Worm (Caenorhabditis elegans) whole organism, L2 larva: ENCODE results near the gene W03B1.5.
A peak's percentile ranks its signal among the peaks of the same experiment; 100 is the strongest.

Experiments
- C34F6.9 ChIP-seq: fragments of 150-350 bp; optimal IDR thresholded peaks from 2 replicates; lab custom pipeline; 2014; ENCODE audit warnings: missing biosample characterization, missing genetic modification characterization
- F13H6.1 ChIP-seq: sonication (generic microtip); optimal IDR thresholded peaks from 2 replicates; lab custom pipeline; 2016; ENCODE audit warnings: missing genetic modification characterization, missing compliant biosample characterization
- Y55F3AM.14 ChIP-seq: fragments of 200-800 bp; sonication (Bioruptor generic); optimal IDR thresholded peaks from 2 replicates; lab custom pipeline; 2018; ENCODE audit warnings: mild to moderate bottlenecking, missing genetic modification characterization, missing compliant biosample characterization
- ZK546.5 ChIP-seq: sonication (generic microtip); optimal IDR thresholded peaks from 2 replicates; lab custom pipeline; 2017; ENCODE audit warnings: missing biosample characterization, missing genetic modification characterization
- alr-1 ChIP-seq: fragments of 150-350 bp; optimal IDR thresholded peaks from 2 replicates; lab custom pipeline; 2014; ENCODE audit warnings: missing biosample characterization, missing genetic modification characterization
- aly-2 ChIP-seq: fragments of 150-350 bp; optimal IDR thresholded peaks from 2 replicates; lab custom pipeline; 2014; ENCODE audit warnings: missing biosample characterization, missing genetic modification characterization
- ama-1 ChIP-seq: fragments of 150-350 bp; optimal IDR thresholded peaks from 2 replicates; lab custom pipeline; 2018; ENCODE audit warnings: inconsistent platforms
- ceh-16 ChIP-seq: fragments of 150-350 bp; optimal IDR thresholded peaks from 2 replicates; lab custom pipeline; 2014; ENCODE audit warnings: missing biosample characterization, missing genetic modification characterization
- ceh-82 ChIP-seq: fragments of 150-350 bp; optimal IDR thresholded peaks from 2 replicates; lab custom pipeline; 2014; ENCODE audit warnings: missing biosample characterization, missing genetic modification characterization
- dmd-4 ChIP-seq: sonication (generic microtip); optimal IDR thresholded peaks from 2 replicates; lab custom pipeline; 2017; ENCODE audit warnings: missing biosample characterization, missing genetic modification characterization
- egl-27 ChIP-seq: sonication (generic microtip); optimal IDR thresholded peaks from 3 replicates; lab custom pipeline; 2017; ENCODE audit warnings: missing biosample characterization, missing genetic modification reagents, missing genetic modification characterization
- elt-1 ChIP-seq: fragments of 150-350 bp; optimal IDR thresholded peaks from 2 replicates; lab custom pipeline; 2014; ENCODE audit warnings: missing biosample characterization, missing genetic modification characterization
- elt-3 ChIP-seq: sonication (generic microtip); optimal IDR thresholded peaks from 2 replicates; lab custom pipeline; 2017; ENCODE audit warnings: missing biosample characterization, missing genetic modification characterization
- fos-1 ChIP-seq: fragments of 150-350 bp; optimal IDR thresholded peaks from 2 replicates; lab custom pipeline; 2014; ENCODE audit warnings: missing biosample characterization, missing genetic modification characterization
- gmeb-1 ChIP-seq: fragments of 150-350 bp; optimal IDR thresholded peaks from 2 replicates; lab custom pipeline; 2014; ENCODE audit warnings: missing biosample characterization, missing genetic modification characterization
- lin-11 ChIP-seq: fragments of 150-350 bp; sonication (generic microtip); optimal IDR thresholded peaks from 2 replicates; lab custom pipeline; 2014; ENCODE audit warnings: missing biosample characterization, missing genetic modification characterization, inconsistent platforms, mixed read lengths
- lin-13 ChIP-seq: fragments of 150-350 bp; optimal IDR thresholded peaks from 2 replicates; lab custom pipeline; 2014; ENCODE audit warnings: missing biosample characterization, missing genetic modification reagents, missing genetic modification characterization
- lin-39 ChIP-seq: fragments of 150-350 bp; optimal IDR thresholded peaks from 2 replicates; lab custom pipeline; 2014; ENCODE audit warnings: missing biosample characterization, missing genetic modification reagents, missing genetic modification characterization
- lsy-2 ChIP-seq, 2 experiments: fragments of 150-350 bp in 1 of 2; sonication (generic microtip) in 1 of 2; optimal IDR thresholded peaks; 2 replicates each; lab custom pipeline; 2014 to 2017; ENCODE audit warnings: missing biosample characterization in 2 of 2, missing genetic modification characterization in 2 of 2
- mab-5 ChIP-seq: fragments of 150-350 bp; optimal IDR thresholded peaks from 2 replicates; lab custom pipeline; 2014; ENCODE audit warnings: missing biosample characterization, missing genetic modification characterization
- mbf-1 ChIP-seq: sonication (generic microtip); optimal IDR thresholded peaks from 2 replicates; lab custom pipeline; 2017; ENCODE audit warnings: missing biosample characterization, missing genetic modification characterization
- mdl-1 ChIP-seq, 2 experiments: fragments of 150-350 bp in 1 of 2; sonication (generic microtip) in 1 of 2; optimal IDR thresholded peaks; 2 replicates each; lab custom pipeline; 2017; ENCODE audit warnings: missing biosample characterization in 2 of 2, missing genetic modification characterization in 2 of 2
- nhr-10 ChIP-seq: sonication (generic microtip); optimal IDR thresholded peaks from 2 replicates; lab custom pipeline; 2017; ENCODE audit warnings: missing biosample characterization, missing genetic modification characterization
- nhr-11 ChIP-seq: fragments of 150-350 bp; optimal IDR thresholded peaks from 2 replicates; lab custom pipeline; 2014; ENCODE audit warnings: missing biosample characterization, missing genetic modification characterization
- nhr-129 ChIP-seq: fragments of 150-350 bp; optimal IDR thresholded peaks from 2 replicates; lab custom pipeline; 2014; ENCODE audit warnings: missing biosample characterization, missing genetic modification characterization
- nhr-21 ChIP-seq: fragments of 150-350 bp; optimal IDR thresholded peaks from 2 replicates; lab custom pipeline; 2014; ENCODE audit warnings: missing biosample characterization, missing genetic modification characterization
- nhr-23 ChIP-seq: fragments of 150-350 bp; optimal IDR thresholded peaks from 2 replicates; lab custom pipeline; 2014; ENCODE audit warnings: missing biosample characterization, missing genetic modification reagents, missing genetic modification characterization
- nhr-237 ChIP-seq: fragments of 150-350 bp; optimal IDR thresholded peaks from 2 replicates; lab custom pipeline; 2014; ENCODE audit warnings: missing biosample characterization, missing genetic modification characterization
- nhr-25 ChIP-seq: fragments of 150-350 bp; sonication (generic microtip); optimal IDR thresholded peaks from 3 replicates; lab custom pipeline; 2014; ENCODE audit warnings: missing biosample characterization, missing genetic modification characterization
- nhr-6 ChIP-seq: fragments of 150-350 bp; optimal IDR thresholded peaks from 2 replicates; lab custom pipeline; 2014; ENCODE audit warnings: missing biosample characterization, missing genetic modification characterization
- nhr-77 ChIP-seq: fragments of 150-350 bp; optimal IDR thresholded peaks from 2 replicates; lab custom pipeline; 2014; ENCODE audit warnings: missing biosample characterization, missing genetic modification characterization
- peb-1 ChIP-seq: fragments of 150-350 bp; optimal IDR thresholded peaks from 2 replicates; lab custom pipeline; 2014; ENCODE audit warnings: missing biosample characterization, missing genetic modification characterization
- skn-1 ChIP-seq: sonication (generic microtip); optimal IDR thresholded peaks from 2 replicates; lab custom pipeline; 2017; ENCODE audit warnings: missing biosample characterization, missing genetic modification characterization
- sma-9 ChIP-seq, 2 experiments: fragments of 150-350 bp in 1 of 2; sonication (generic microtip) in 1 of 2; optimal IDR thresholded peaks; 2 replicates each; lab custom pipeline; 2014 to 2016; ENCODE audit warnings: missing genetic modification characterization in 2 of 2, mild to moderate bottlenecking in 1 of 2, missing biosample characterization in 1 of 2, missing compliant biosample characterization in 1 of 2, missing genetic modification reagents in 1 of 2, moderate library complexity in 1 of 2
- snpc-4 ChIP-seq: fragments of 150-350 bp; optimal IDR thresholded peaks from 2 replicates; lab custom pipeline; 2014; ENCODE audit warnings: missing biosample characterization, missing genetic modification characterization
- unc-39 ChIP-seq: fragments of 150-350 bp; optimal IDR thresholded peaks from 2 replicates; lab custom pipeline; 2014; ENCODE audit warnings: missing biosample characterization, missing genetic modification characterization
- zag-1 ChIP-seq: fragments of 150-350 bp; optimal IDR thresholded peaks from 2 replicates; lab custom pipeline; 2014; ENCODE audit warnings: missing biosample characterization, missing genetic modification characterization
- ztf-1 ChIP-seq: fragments of 200-800 bp; sonication (Bioruptor generic); conservative IDR thresholded peaks from 2 replicates; pipeline ENCODE4 v1.3.6; 2022; ENCODE audit warnings: missing genetic modification characterization, missing compliant biosample characterization
- ztf-11 ChIP-seq: sonication (generic microtip); optimal IDR thresholded peaks from 2 replicates; lab custom pipeline; 2017; ENCODE audit warnings: missing biosample characterization, missing genetic modification characterization

The W03B1.5 gene

DNA sequence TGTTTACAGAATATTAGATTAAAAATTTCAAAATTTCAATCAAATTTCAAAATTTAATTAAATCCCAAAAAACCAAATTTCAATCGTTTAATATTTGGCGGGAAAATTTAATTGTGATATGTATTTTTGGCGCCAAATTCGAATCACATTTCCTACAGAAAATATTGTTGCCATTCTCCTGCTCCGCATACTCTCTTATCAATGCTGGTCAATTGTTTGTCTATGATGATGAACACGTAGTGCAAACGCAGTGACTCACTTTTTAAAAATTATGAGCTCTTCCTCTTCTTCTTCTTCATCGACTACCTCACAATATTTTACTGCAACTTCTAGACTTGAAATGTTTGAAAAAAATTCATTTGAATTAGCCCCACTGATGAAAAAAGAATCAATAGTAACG, 21.8 kb upstream of the W03B1.5 start, which contains the start of gene trpl-2:
Gene trpl-2, plus strand, starts transcription at position 210 of the 400 bp plus-strand sequence.
- TF ChIP-seq fos-1, result peak; percentile 75
- TF ChIP-seq zag-1 (tag; lab: Kevin White, UChicago), result no peak
- TF ChIP-seq mbf-1 (tag; lab: Kevin White, UChicago), result no peak

ce11 chrIV:4336139-4336851, 12.0 kb upstream of the W03B1.5 start, which contains the start of the genes W03B1.3 and oac-51:
Gene W03B1.3, minus strand, starts transcription at chrIV:4336239.
Gene oac-51, plus strand, starts transcription at chrIV:4336801.
- no peak for TF ChIP-seq elt-1 (tag; lab: Kevin White, UChicago)
- no peak for TF ChIP-seq Y55F3AM.14 (GFP tag; lab: Kevin White, UChicago)
- no peak for TF ChIP-seq nhr-23 (tag; lab: Kevin White, UChicago)
- TF ChIP-seq C34F6.9 (tag; lab: Kevin White, UChicago), result no peak
- no peak for TF ChIP-seq nhr-21 (tag; lab: Kevin White, UChicago)
- no peak for TF ChIP-seq lin-39 (tag; lab: Kevin White, UChicago)
- TF ChIP-seq peb-1 (tag; lab: Kevin White, UChicago), result no peak
- no peak for TF ChIP-seq nhr-237 (tag; lab: Kevin White, UChicago)
- TF ChIP-seq lin-13 (GFP tag; lab: Kevin White, UChicago), result no peak
- no peak for TF ChIP-seq gmeb-1 (tag; lab: Kevin White, UChicago)
- TF ChIP-seq nhr-11 (tag; lab: Kevin White, UChicago), result no peak

DNA sequence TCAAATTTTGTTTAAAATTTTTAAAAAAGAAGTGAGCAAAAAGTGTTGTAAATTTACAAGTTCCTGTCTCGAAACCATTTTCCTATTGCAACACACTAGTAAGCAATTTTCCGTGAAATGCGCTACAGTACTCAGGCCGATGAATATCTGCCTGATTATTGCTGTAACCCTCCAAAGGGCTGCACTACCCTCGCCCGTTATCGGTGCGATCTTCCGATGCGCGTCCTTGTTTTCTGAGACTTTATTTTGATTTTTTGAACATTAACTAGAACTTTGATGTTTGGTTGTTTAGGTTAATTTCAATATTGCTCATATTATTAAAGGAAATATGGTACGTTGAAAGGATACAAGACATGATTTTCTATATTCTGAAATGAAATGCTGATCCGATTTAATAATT, 10.0 kb upstream of the W03B1.5 start:
- no peak for TF ChIP-seq ama-1 (lab: Kevin White, UChicago)
- TF ChIP-seq egl-27 (tag; lab: Kevin White, UChicago), result no peak
- TF ChIP-seq unc-39 (tag; lab: Kevin White, UChicago), result no peak
- TF ChIP-seq snpc-4 (tag; lab: Kevin White, UChicago), result no peak
- TF ChIP-seq ceh-16 (tag; lab: Kevin White, UChicago), result peak; percentile 23
- peak; percentile 76 for TF ChIP-seq elt-1 (tag; lab: Kevin White, UChicago)
- TF ChIP-seq skn-1 (tag; lab: Kevin White, UChicago), result no peak
- peak; percentile 62 for TF ChIP-seq sma-9 (GFP tag; optimal IDR thresholded peaks at IDR 0.05; lab: Kevin White, UChicago)
- TF ChIP-seq sma-9 (tag; optimal IDR thresholded peaks at IDR 0.05; lab: Kevin White, UChicago), result no peak
- TF ChIP-seq nhr-23 (tag; lab: Kevin White, UChicago), result peak; percentile 55

DNA sequence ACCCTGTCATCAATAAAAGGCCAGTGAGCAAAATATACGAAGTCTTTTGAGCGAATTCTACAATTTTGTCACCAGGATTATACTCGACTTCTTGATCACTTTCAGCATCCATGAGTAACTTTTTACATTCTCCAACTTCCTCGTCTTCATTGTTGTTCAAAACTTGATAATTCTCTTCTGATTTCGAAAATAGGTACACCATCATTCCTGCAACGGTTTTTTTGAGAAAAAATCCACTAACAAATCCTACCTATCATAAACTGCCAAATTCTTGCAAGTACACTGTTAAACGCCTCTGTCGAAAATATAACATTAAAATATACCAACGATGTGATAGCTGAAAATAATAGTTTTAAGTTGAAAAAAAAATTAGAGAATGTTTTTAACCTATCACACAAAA, 3.4 kb upstream of the W03B1.5 start:
- TF ChIP-seq nhr-77, result no peak
- TF ChIP-seq nhr-21 (tag; lab: Kevin White, UChicago), result no peak
- TF ChIP-seq lin-13 (GFP tag; lab: Kevin White, UChicago), result no peak
- no peak for TF ChIP-seq gmeb-1 (tag; lab: Kevin White, UChicago)
- TF ChIP-seq elt-1 (tag; lab: Kevin White, UChicago), result no peak
- TF ChIP-seq ceh-82, result no peak
- no peak for TF ChIP-seq ceh-16 (tag; lab: Kevin White, UChicago)
- TF ChIP-seq nhr-11 (tag; lab: Kevin White, UChicago), result no peak
- no peak for TF ChIP-seq nhr-25 (tag; lab: Kevin White, UChicago)
- TF ChIP-seq Y55F3AM.14 (GFP tag; lab: Kevin White, UChicago), result no peak
- TF ChIP-seq lin-39 (tag; lab: Kevin White, UChicago), result no peak
- TF ChIP-seq ZK546.5 (tag; lab: Kevin White, UChicago), result no peak
- TF ChIP-seq lin-11 (tag; lab: Kevin White, UChicago), result no peak
- TF ChIP-seq alr-1 (tag; lab: Kevin White, UChicago), result no peak
- no peak for TF ChIP-seq nhr-10 (tag; lab: Kevin White, UChicago)
- TF ChIP-seq dmd-4 (tag; lab: Kevin White, UChicago), result no peak
- no peak for TF ChIP-seq nhr-6 (tag; lab: Kevin White, UChicago)

DNA sequence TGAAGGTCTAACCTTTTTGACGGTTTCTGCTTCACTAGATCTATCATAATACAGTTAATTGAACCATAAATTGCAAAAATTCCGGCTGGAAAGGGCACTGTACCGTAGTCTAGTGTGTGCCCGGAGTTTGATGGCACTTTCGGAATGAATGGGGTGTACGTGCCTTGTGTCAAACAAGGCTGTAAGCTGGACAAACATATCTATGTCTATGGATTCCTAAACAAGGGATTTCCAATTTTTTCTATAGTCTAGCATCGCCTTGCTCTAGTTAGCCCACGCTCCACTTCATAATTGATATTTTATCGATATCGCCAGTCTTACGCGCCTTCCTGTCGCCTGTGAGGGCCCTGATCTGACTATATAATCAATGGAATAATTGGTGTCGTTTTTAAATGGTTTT, 1.7 kb upstream of the W03B1.5 start, which contains the start of gene oac-52:
Gene oac-52, minus strand, starts transcription at position 101 of the 400 bp plus-strand sequence.
- no peak for TF ChIP-seq skn-1 (tag; lab: Kevin White, UChicago)
- no peak for TF ChIP-seq ztf-1 (GFP tag; lab: Robert Waterston, UW)
- no peak for TF ChIP-seq aly-2 (tag; lab: Kevin White, UChicago)
- no peak for TF ChIP-seq nhr-21 (tag; lab: Kevin White, UChicago)
- TF ChIP-seq mab-5 (tag; lab: Kevin White, UChicago), result no peak
- TF ChIP-seq ztf-11 (tag; lab: Kevin White, UChicago), result no peak
- TF ChIP-seq elt-3 (tag; lab: Kevin White, UChicago), result no peak
- TF ChIP-seq F13H6.1, result no peak
- no peak for TF ChIP-seq ceh-16 (tag; lab: Kevin White, UChicago)
- TF ChIP-seq lsy-2 (tag; optimal IDR thresholded peaks at IDR 0.05; lab: Kevin White, UChicago), result no peak
- TF ChIP-seq mdl-1 (tag; optimal IDR thresholded peaks at IDR 0.05; lab: Kevin White, UChicago), result no peak
- TF ChIP-seq nhr-129 (tag; lab: Kevin White, UChicago), result no peak
